Worm (Caenorhabditis elegans) whole organism, L2 larva: ENCODE measurements around the gene yars-2.
"Not testable (repeated sequence)": the region's sequence is repeated elsewhere in the genome, so short reads cannot be mapped to it uniquely, and the experiment has no call there.

Experiments used
- ama-1 ChIP-seq: fragments of 150-350 bp; optimal IDR thresholded peaks from 2 replicates; lab custom pipeline; 2018; ENCODE audit warnings: inconsistent platforms
- zag-1 ChIP-seq: fragments of 150-350 bp; optimal IDR thresholded peaks from 2 replicates; lab custom pipeline; 2014; ENCODE audit warnings: missing biosample characterization, missing genetic modification characterization

DNA sequence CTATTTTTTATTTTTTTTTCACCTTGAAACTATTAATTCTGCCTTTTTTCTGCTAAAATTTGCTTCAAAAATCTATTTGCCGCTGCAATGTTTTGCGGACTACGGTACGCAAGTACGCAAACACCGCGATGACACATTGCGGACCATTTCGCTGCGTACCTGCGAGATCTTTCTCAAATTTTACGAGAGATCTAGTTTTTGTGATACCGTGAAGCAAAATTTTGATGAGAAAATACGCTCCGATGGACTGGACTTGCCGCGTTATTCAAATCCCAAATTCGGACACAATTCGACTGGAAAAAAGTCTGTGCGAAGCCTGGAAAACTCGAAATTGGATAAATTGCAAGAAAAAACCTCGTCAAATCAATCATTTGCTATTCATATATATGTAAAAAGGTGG lies 8.1 kb upstream of the yars-2 start:
- not testable (repeated sequence) for TF ChIP-seq zag-1; ama-1 (lab: Kevin White, UChicago)
